Fruit fly (Drosophila melanogaster) whole organism, embryonic: ENCODE results near the gene Ugt35E2.

Experiments used
- BtbVII ChIP-seq: fragments of 200-800 bp; sonication (Bioruptor generic); optimal IDR thresholded peaks from 3 replicates; lab custom pipeline; 2017; ENCODE audit warnings: missing biosample characterization, mild to moderate bottlenecking, missing genetic modification characterization
- C15 ChIP-seq: fragments of 200-800 bp; sonication (Bioruptor generic); IDR thresholded peaks from 3 replicates; pipeline ENCODE4 v1.3.6; 2022; ENCODE audit warnings: missing biosample characterization, missing genetic modification characterization
- CG10543 ChIP-seq: fragments of 200-800 bp; sonication (Bioruptor generic); optimal IDR thresholded peaks from 3 replicates; lab custom pipeline; 2017; ENCODE audit warnings: missing biosample characterization, mild to moderate bottlenecking, missing genetic modification characterization, moderate library complexity
- CG12104 ChIP-seq: fragments of 200-800 bp; sonication (Bioruptor generic); optimal IDR thresholded peaks from 3 replicates; lab custom pipeline; 2016; ENCODE audit warnings: missing biosample characterization, missing genetic modification characterization
- CG12391 ChIP-seq: fragments of 200-800 bp; sonication (Bioruptor generic); optimal IDR thresholded peaks from 3 replicates; lab custom pipeline; 2018; ENCODE audit warnings: missing biosample characterization, mild to moderate bottlenecking, missing genetic modification characterization, moderate library complexity
- CG12744 ChIP-seq: fragments of 200-800 bp; sonication (Bioruptor generic); optimal IDR thresholded peaks from 2 replicates; lab custom pipeline; 2016; ENCODE audit warnings: missing biosample characterization, missing genetic modification characterization
- CG12769 ChIP-seq: fragments of 200-800 bp; sonication (Bioruptor generic); optimal IDR thresholded peaks from 2 replicates; lab custom pipeline; 2019; ENCODE audit warnings: missing biosample characterization, mild to moderate bottlenecking, missing genetic modification characterization, moderate library complexity
- CG12942 ChIP-seq: fragments of 200-800 bp; sonication (Bioruptor generic); optimal IDR thresholded peaks from 3 replicates; lab custom pipeline; 2016; ENCODE audit warnings: missing biosample characterization, missing genetic modification characterization
- CG13624 ChIP-seq: fragments of 200-800 bp; sonication (Bioruptor generic); optimal IDR thresholded peaks from 2 replicates; lab custom pipeline; 2016; ENCODE audit warnings: missing biosample characterization, missing genetic modification characterization
- CG14710 ChIP-seq: fragments of 200-800 bp; sonication (Bioruptor generic); optimal IDR thresholded peaks from 3 replicates; lab custom pipeline; 2019; ENCODE audit warnings: missing biosample characterization, mild to moderate bottlenecking, missing genetic modification characterization, moderate library complexity
- CG17328 ChIP-seq: fragments of 200-800 bp; sonication (Bioruptor generic); IDR thresholded peaks from 2 replicates; pipeline ENCODE4 v1.3.6; 2022; ENCODE audit warnings: missing biosample characterization, missing genetic modification characterization
- CG2678 ChIP-seq: fragments of 200-800 bp; sonication (Bioruptor generic); optimal IDR thresholded peaks from 3 replicates; lab custom pipeline; 2019; ENCODE audit warnings: missing biosample characterization, mild to moderate bottlenecking, missing genetic modification characterization, moderate library complexity
- CG34376 ChIP-seq: fragments of 200-800 bp; sonication (Bioruptor generic); optimal IDR thresholded peaks from 2 replicates; lab custom pipeline; 2018; ENCODE audit warnings: missing biosample characterization, mild to moderate bottlenecking, missing genetic modification characterization
- CG34422 ChIP-seq: fragments of 200-800 bp; sonication (Bioruptor generic); IDR thresholded peaks from 3 replicates; pipeline ENCODE4 v1.3.6; 2022; ENCODE audit warnings: missing biosample characterization, missing genetic modification characterization
- CG4617 ChIP-seq: fragments of 200-800 bp; sonication (Bioruptor generic); optimal IDR thresholded peaks from 3 replicates; lab custom pipeline; 2016; ENCODE audit warnings: missing biosample characterization, missing genetic modification characterization, borderline replicate concordance
- CG4707 ChIP-seq: fragments of 200-800 bp; sonication (Bioruptor generic); optimal IDR thresholded peaks from 2 replicates; lab custom pipeline; 2018; ENCODE audit warnings: missing biosample characterization, mild to moderate bottlenecking, missing genetic modification characterization, moderate library complexity
- CG7963 ChIP-seq: fragments of 200-800 bp; sonication (Bioruptor generic); IDR thresholded peaks from 3 replicates; pipeline ENCODE4 v1.3.6; 2022; ENCODE audit warnings: missing biosample characterization, missing genetic modification characterization; ENCODE audit not compliant: partially characterized antibody
- CG8290 ChIP-seq, 3 experiments: fragments of 200-800 bp; sonication (Bioruptor generic); optimal IDR thresholded peaks; 2 replicates each; lab custom pipeline; 2016 to 2019; ENCODE audit warnings: missing biosample characterization in 3 of 3, missing genetic modification characterization in 3 of 3, mild to moderate bottlenecking in 2 of 3, moderate library complexity in 1 of 3
- CG9215 ChIP-seq: fragments of 200-800 bp; sonication (Bioruptor generic); IDR thresholded peaks from 2 replicates; pipeline ENCODE4 v1.3.6; 2022; ENCODE audit warnings: missing biosample characterization, missing genetic modification characterization
- CTCF ChIP-seq: fragments of 200-800 bp; sonication (Bioruptor generic); optimal IDR thresholded peaks from 2 replicates; lab custom pipeline; 2017; ENCODE audit warnings: missing biosample characterization, mild to moderate bottlenecking, missing genetic modification characterization, moderate library complexity
- CkIIα-i1 ChIP-seq: fragments of 200-800 bp; sonication (Bioruptor generic); IDR thresholded peaks from 2 replicates; pipeline ENCODE4 v1.3.6; 2022; ENCODE audit warnings: missing biosample characterization, missing genetic modification characterization
- Dad ChIP-seq: fragments of 200-800 bp; sonication (Bioruptor generic); optimal IDR thresholded peaks from 3 replicates; lab custom pipeline; 2016; ENCODE audit warnings: missing biosample characterization, missing genetic modification characterization
- ERR ChIP-seq: fragments of 200-800 bp; sonication (Bioruptor generic); optimal IDR thresholded peaks from 2 replicates; lab custom pipeline; 2016; ENCODE audit warnings: missing biosample characterization, missing genetic modification characterization
- HmgD ChIP-seq: fragments of 200-800 bp; sonication (Bioruptor generic); optimal IDR thresholded peaks from 3 replicates; lab custom pipeline; 2016; ENCODE audit warnings: missing biosample characterization, missing genetic modification characterization
- Hr39 ChIP-seq: fragments of >200 bp; optimal IDR thresholded peaks from 2 replicates; lab custom pipeline; 2017
- Neu2 ChIP-seq: fragments of 200-800 bp; sonication (Bioruptor generic); optimal IDR thresholded peaks from 3 replicates; lab custom pipeline; 2016; ENCODE audit warnings: missing biosample characterization, missing genetic modification characterization, borderline replicate concordance
- Optix ChIP-seq: fragments of 200-800 bp; sonication (Bioruptor generic); IDR thresholded peaks from 3 replicates; pipeline ENCODE4 v1.3.6; 2022; ENCODE audit warnings: missing biosample characterization, missing genetic modification characterization
- ac ChIP-seq: fragments of 200-800 bp; sonication (Bioruptor generic); optimal IDR thresholded peaks from 3 replicates; lab custom pipeline; 2017; ENCODE audit warnings: missing biosample characterization, mild to moderate bottlenecking, missing genetic modification characterization
- amos ChIP-seq: fragments of 200-800 bp; sonication (Bioruptor generic); IDR thresholded peaks from 2 replicates; pipeline ENCODE4 v1.3.6; 2022; ENCODE audit warnings: missing biosample characterization, missing genetic modification characterization; ENCODE audit not compliant: partially characterized antibody
- bab2 ChIP-seq: fragments of 200-800 bp; sonication (Bioruptor generic); optimal IDR thresholded peaks from 2 replicates; lab custom pipeline; 2016; ENCODE audit warnings: missing biosample characterization, missing genetic modification characterization
- bowl ChIP-seq: fragments of 200-800 bp; sonication (Bioruptor generic); IDR thresholded peaks from 2 replicates; pipeline ENCODE4 v1.3.6; 2022; ENCODE audit warnings: missing biosample characterization, missing genetic modification characterization
- bsh ChIP-seq, 2 experiments: fragments of 200-800 bp; sonication (Bioruptor generic); optimal IDR thresholded peaks; 2 replicates each; lab custom pipeline; 2017 to 2018; ENCODE audit warnings: mild to moderate bottlenecking in 2 of 2, missing biosample characterization in 2 of 2, missing genetic modification characterization in 2 of 2, moderate library complexity in 1 of 2
- dan ChIP-seq: fragments of 200-800 bp; sonication (Bioruptor generic); IDR thresholded peaks from 2 replicates; pipeline ENCODE4 v1.3.6; 2022; ENCODE audit warnings: missing biosample characterization, missing genetic modification characterization
- danr ChIP-seq: fragments of 200-800 bp; sonication (Bioruptor generic); IDR thresholded peaks from 2 replicates; pipeline ENCODE4 v1.3.6; 2022; ENCODE audit warnings: missing biosample characterization, missing genetic modification characterization
- dm ChIP-seq: fragments of 200-800 bp; sonication (Bioruptor generic); optimal IDR thresholded peaks from 3 replicates; lab custom pipeline; 2016; ENCODE audit warnings: missing biosample characterization, missing genetic modification characterization
- dysf ChIP-seq: fragments of 200-800 bp; sonication (Bioruptor generic); IDR thresholded peaks from 3 replicates; pipeline ENCODE4 v1.3.6; 2022; ENCODE audit warnings: missing biosample characterization, missing genetic modification characterization
- ems ChIP-seq: fragments of 200-800 bp; sonication (Bioruptor generic); optimal IDR thresholded peaks from 3 replicates; lab custom pipeline; 2016; ENCODE audit warnings: missing biosample characterization, missing genetic modification characterization
- eve ChIP-seq, 2 experiments: fragments of >200 bp; optimal IDR thresholded peaks; 2 replicates each; lab custom pipeline; 2017; ENCODE audit warnings: missing biosample characterization in 2 of 2, missing genetic modification characterization in 2 of 2
- gt ChIP-seq: fragments of 200-800 bp; sonication (Bioruptor generic); IDR thresholded peaks from 2 replicates; pipeline ENCODE4 v1.3.6; 2022; ENCODE audit warnings: missing biosample characterization, missing genetic modification characterization
- ind ChIP-seq: fragments of 200-800 bp; sonication (Bioruptor generic); optimal IDR thresholded peaks from 3 replicates; lab custom pipeline; 2016; ENCODE audit warnings: missing biosample characterization, missing genetic modification characterization
- ken ChIP-seq: fragments of 200-800 bp; sonication (Bioruptor generic); IDR thresholded peaks from 3 replicates; pipeline ENCODE4 v1.3.6; 2022; ENCODE audit warnings: missing biosample characterization, missing genetic modification characterization
- mirr ChIP-seq: fragments of 200-800 bp; sonication (Bioruptor generic); optimal IDR thresholded peaks from 3 replicates; lab custom pipeline; 2018; ENCODE audit warnings: missing biosample characterization, mild to moderate bottlenecking, missing genetic modification characterization
- phol ChIP-seq: fragments of 200-800 bp; sonication (Bioruptor generic); optimal IDR thresholded peaks from 3 replicates; lab custom pipeline; 2018; ENCODE audit warnings: missing biosample characterization, mild to moderate bottlenecking, missing genetic modification characterization, moderate library complexity
- repo ChIP-seq: fragments of 200-800 bp; sonication (Bioruptor generic); optimal IDR thresholded peaks from 2 replicates; lab custom pipeline; 2016; ENCODE audit warnings: missing biosample characterization, missing genetic modification characterization
- run ChIP-seq: fragments of 200-800 bp; sonication (Bioruptor generic); optimal IDR thresholded peaks from 3 replicates; lab custom pipeline; 2018; ENCODE audit warnings: missing biosample characterization, mild to moderate bottlenecking, missing genetic modification characterization
- sd ChIP-seq: fragments of 200-800 bp; sonication (Bioruptor generic); optimal IDR thresholded peaks from 3 replicates; lab custom pipeline; 2018; ENCODE audit warnings: missing biosample characterization, mild to moderate bottlenecking, missing genetic modification characterization, moderate library complexity
- sr ChIP-seq: fragments of 200-800 bp; sonication (Bioruptor generic); IDR thresholded peaks from 3 replicates; pipeline ENCODE4 v1.3.6; 2022; ENCODE audit warnings: missing biosample characterization, missing genetic modification characterization
- stc ChIP-seq: fragments of 200-800 bp; sonication (Bioruptor generic); IDR thresholded peaks from 2 replicates; pipeline ENCODE4 v1.3.6; 2022; ENCODE audit warnings: missing biosample characterization, missing genetic modification characterization
- tup ChIP-seq: fragments of 200-800 bp; sonication (Bioruptor generic); optimal IDR thresholded peaks from 2 replicates; lab custom pipeline; 2016; ENCODE audit warnings: missing biosample characterization, mild to moderate bottlenecking, missing genetic modification characterization, moderate library complexity
- wdn ChIP-seq: fragments of 200-800 bp; sonication (Bioruptor generic); IDR thresholded peaks from 2 replicates; pipeline ENCODE4 v1.3.6; 2022; ENCODE audit warnings: missing biosample characterization, missing genetic modification characterization
- zen ChIP-seq: fragments of 200-800 bp; sonication (Bioruptor generic); optimal IDR thresholded peaks from 3 replicates; lab custom pipeline; 2018; ENCODE audit warnings: missing biosample characterization, mild to moderate bottlenecking, missing genetic modification characterization, moderate library complexity

Ugt35E2 gene

dm6 chr3R:11216156-11216630 is 48.4 kb upstream of the Ugt35E2 start, which contains the start of the genes RpS25 and CG4820 (continued):
- peak; percentile 69; the same call in 1 of the 2 replicates for TF ChIP-seq gt (GFP tag; lab: Robert Waterston, UW)
- TF ChIP-seq dm (GFP tag; lab: Kevin White, UChicago), result peak; percentile 97
- peak; percentile 89 for TF ChIP-seq amos (GFP tag; lab: Robert Waterston, UW)
- TF ChIP-seq bowl (GFP tag; lab: Robert Waterston, UW), result peak; percentile 71
- TF ChIP-seq tup, result peak; percentile 53
- TF ChIP-seq CG10543 (GFP tag; lab: Kevin White, UChicago), result peak; percentile 97
- peak; percentile 81 for TF ChIP-seq Optix (GFP tag; lab: Robert Waterston, UW)
- peak; percentile 69 for TF ChIP-seq CTCF (GFP tag; lab: Kevin White, UChicago)
- peak; percentile 79 for TF ChIP-seq ems
- peak; percentile 89 for TF ChIP-seq CG4707
- peak; percentile 36 to 81 for TF ChIP-seq bsh (GFP tag; optimal IDR thresholded peaks at IDR 0.05; lab: Kevin White, UChicago)
- TF ChIP-seq Hr39 (lab: Kevin White, UChicago), result no peak
- peak; percentile 69; the same call in 1 of the 3 replicates for TF ChIP-seq CG7963 (GFP tag; lab: Robert Waterston, UW)
- peak; percentile 93 for TF ChIP-seq CG12769 (tag; lab: Kevin White, UChicago)
- peak; percentile 77 for TF ChIP-seq wdn (GFP tag; lab: Robert Waterston, UW)
- peak; percentile 92 for TF ChIP-seq CG12391
- TF ChIP-seq dysf (GFP tag; lab: Robert Waterston, UW), result peak; percentile 86
- TF ChIP-seq ken (GFP tag; lab: Robert Waterston, UW), result peak; percentile 78
- peak; percentile 75 for TF ChIP-seq bab2 (GFP tag; lab: Kevin White, UChicago)
- peak; percentile 84 for TF ChIP-seq run (tag; lab: Kevin White, UChicago)
- TF ChIP-seq C15 (GFP tag; lab: Robert Waterston, UW), result peak; percentile 57; the same call in 1 of the 3 replicates
- TF ChIP-seq ERR, result peak; percentile 77
- TF ChIP-seq sd (tag; lab: Kevin White, UChicago), result peak; percentile 57
- no peak for TF ChIP-seq eve (GFP tag; optimal IDR thresholded peaks at IDR 0.05; lab: Kevin White, UChicago)
- peak; percentile 100 for TF ChIP-seq phol (tag; lab: Kevin White, UChicago)
- TF ChIP-seq Neu2 (GFP tag; lab: Kevin White, UChicago), result peak; percentile 85
- peak; percentile 99 for TF ChIP-seq CG34376 (GFP tag; lab: Kevin White, UChicago)
- peak; percentile 85 for TF ChIP-seq CG2678 (tag; lab: Kevin White, UChicago)
- peak; percentile 74 for TF ChIP-seq CG12942 (GFP tag; lab: Kevin White, UChicago)
- peak; percentile 84 for TF ChIP-seq zen (tag; lab: Kevin White, UChicago)
- peak; percentile 90 for TF ChIP-seq CG34422 (GFP tag; lab: Robert Waterston, UW)
- peak; percentile 92 for TF ChIP-seq BtbVII (GFP tag; lab: Kevin White, UChicago)
- TF ChIP-seq Dad (GFP tag; lab: Kevin White, UChicago), result peak; percentile 93
- TF ChIP-seq CG12104 (GFP tag; lab: Kevin White, UChicago), result peak; percentile 93
- TF ChIP-seq CG4617 (GFP tag; lab: Kevin White, UChicago), result peak; percentile 97
- TF ChIP-seq danr (GFP tag; lab: Robert Waterston, UW), result peak; percentile 58; the same call in 1 of the 2 replicates
- TF ChIP-seq CkIIα-i1, result no peak
- TF ChIP-seq stc (GFP tag; lab: Robert Waterston, UW), result peak; percentile 79
- TF ChIP-seq mirr (GFP tag; lab: Kevin White, UChicago), result peak; percentile 98
- TF ChIP-seq ac, result peak; percentile 82
- TF ChIP-seq CG9215 (GFP tag; lab: Robert Waterston, UW), result peak; percentile 65
- peak; percentile 92 for TF ChIP-seq repo (GFP tag; lab: Kevin White, UChicago)
- peak; percentile 89 for TF ChIP-seq CG8290 (GFP tag; optimal IDR thresholded peaks at IDR 0.05; lab: Kevin White, UChicago)
- TF ChIP-seq CG8290 (tag; optimal IDR thresholded peaks at IDR 0.05; lab: Kevin White, UChicago), result peak; percentile 89 to 97
- TF ChIP-seq dan, result no peak
- TF ChIP-seq CG13624, result peak; percentile 96
- peak; percentile 72 for TF ChIP-seq ind (GFP tag; lab: Kevin White, UChicago)
- peak; percentile 87 for TF ChIP-seq CG17328
- TF ChIP-seq CG12744 (GFP tag; lab: Kevin White, UChicago), result peak; percentile 82
- peak; percentile 90 for TF ChIP-seq HmgD (GFP tag; lab: Kevin White, UChicago)
- peak; percentile 82 for TF ChIP-seq sr (GFP tag; lab: Robert Waterston, UW)
- peak; percentile 96 for TF ChIP-seq CG14710
